Fruit fly (Drosophila melanogaster): ENCODE measurements around the gene Meltrin.

Gene Meltrin

DNA sequence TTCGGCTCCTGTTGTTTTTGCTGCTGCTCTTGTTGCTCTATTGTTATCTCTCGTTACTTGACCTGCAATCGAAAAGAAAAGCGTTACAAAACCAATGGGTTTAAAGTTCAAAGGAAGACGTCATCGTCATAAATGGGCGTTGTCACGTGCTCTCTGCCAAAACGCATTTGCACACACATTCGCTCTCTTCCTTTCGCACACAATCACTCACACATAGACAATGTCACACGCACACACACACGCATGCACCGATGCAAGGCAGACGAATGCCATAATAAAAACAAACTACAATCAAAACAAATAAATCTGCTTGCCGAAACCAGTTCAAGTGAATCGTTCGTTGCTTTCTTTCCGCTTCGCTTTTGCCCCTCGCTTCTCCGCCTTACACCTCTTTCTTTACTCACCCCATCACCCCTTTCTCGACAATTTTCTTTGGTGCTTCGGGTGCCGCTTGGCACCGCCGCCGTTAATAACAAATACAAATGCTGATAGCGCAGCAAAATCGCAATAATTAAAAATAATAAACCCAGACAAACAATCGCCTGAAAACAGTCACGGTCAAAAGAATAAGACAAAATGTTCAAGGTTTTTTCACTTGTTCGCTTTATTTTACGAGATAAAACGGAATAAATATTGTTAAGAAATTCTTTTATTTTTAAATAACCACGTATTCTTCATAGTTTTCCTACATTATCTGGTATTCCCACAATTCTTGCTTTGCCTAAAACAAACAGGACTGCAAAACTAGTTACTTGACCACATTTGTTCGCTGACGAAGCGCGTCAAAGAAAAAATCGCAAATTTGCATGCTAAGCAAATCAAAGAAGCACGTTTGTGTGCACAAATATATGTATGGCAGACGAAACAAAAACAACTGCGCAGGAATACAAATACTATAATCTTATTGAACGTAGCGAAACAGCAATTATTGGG lies 47.5 kb downstream of the Meltrin start (continued):
- TF ChIP-seq Doc2 (GFP tag; IDR thresholded peaks at IDR 0.05) (no peak), CG1233 (GFP tag; optimal IDR thresholded peaks at IDR 0.05) (no peak), Ada2b (GFP tag; IDR thresholded peaks at IDR 0.05) (no peak), crc (GFP tag; optimal IDR thresholded peaks at IDR 0.05) (peak; percentile 13), CG3726 (GFP tag; IDR thresholded peaks at IDR 0.05) (no peak), CG15696 (tag; optimal IDR thresholded peaks at IDR 0.05) (no peak), Optix (GFP tag; IDR thresholded peaks at IDR 0.05) (no peak), CHES-1-like (GFP tag; optimal IDR thresholded peaks at IDR 0.05) (no peak), CG11398 (GFP tag; optimal IDR thresholded peaks at IDR 0.05) (no peak), cas (GFP tag; IDR thresholded peaks at IDR 0.05) (no peak), slou (GFP tag; optimal IDR thresholded peaks at IDR 0.05) (no peak), odd (GFP tag; optimal IDR thresholded peaks at IDR 0.05) (no peak), CG10366 (GFP tag; IDR thresholded peaks at IDR 0.05) (no peak), CG17359 (tag; optimal IDR thresholded peaks at IDR 0.05) (peak; percentile 24), CG10543 (GFP tag; optimal IDR thresholded peaks at IDR 0.05) (no peak), Tbp (GFP tag; optimal IDR thresholded peaks at IDR 0.05) (no peak), CG17361 (GFP tag; IDR thresholded peaks at IDR 0.05) (no peak; the same call in 2 of the 3 replicates), yki (optimal IDR thresholded peaks at IDR 0.05) (no peak), Lhr (GFP tag; optimal IDR thresholded peaks at IDR 0.05) (no peak), CG14441 (GFP tag; IDR thresholded peaks at IDR 0.05) (no peak), CG42726 (GFP tag; IDR thresholded peaks at IDR 0.05; ENCODE audit: partially characterized antibody) (no peak), hb (GFP tag; IDR thresholded peaks at IDR 0.05; ENCODE audit: partially characterized antibody) (no peak), zfh2 (GFP tag; optimal IDR thresholded peaks at IDR 0.05) (no peak), dan (GFP tag; IDR thresholded peaks at IDR 0.05) (no peak), Myb (GFP tag; optimal IDR thresholded peaks at IDR 0.05) (no peak), Trl (optimal IDR thresholded peaks at IDR 0.05) (no peak), Trl (GFP tag; optimal IDR thresholded peaks at IDR 0.05) (no peak), B-H1 (GFP tag; IDR thresholded peaks at IDR 0.05) (no peak), CG13123 (GFP tag; optimal IDR thresholded peaks at IDR 0.05) (no peak), dati (GFP tag; IDR thresholded peaks at IDR 0.05) (no peak), mirr (GFP tag; optimal IDR thresholded peaks at IDR 0.05) (no peak), bbx (GFP tag; IDR thresholded peaks at IDR 0.05; ENCODE audit: partially characterized antibody) (no peak), NK7.1 (GFP tag; optimal IDR thresholded peaks at IDR 0.05) (no peak), Ets65A (GFP tag) (peak; percentile 83), NFAT (GFP tag; IDR thresholded peaks at IDR 0.05) (no peak), Ssrp (tag; optimal IDR thresholded peaks at IDR 0.05) (peak; percentile 22), CTCF (GFP tag; optimal IDR thresholded peaks at IDR 0.05) (no peak), CG17385 (GFP tag; optimal IDR thresholded peaks at IDR 0.05) (no peak), bcd (GFP tag; optimal IDR thresholded peaks at IDR 0.05) (peak; percentile 19), ro (GFP tag; IDR thresholded peaks at IDR 0.05) (no peak), Kr (GFP tag; optimal IDR thresholded peaks at IDR 0.05) (peak; percentile 37), cwo (GFP tag; optimal IDR thresholded peaks at IDR 0.05) (no peak), CG18262 (tag; optimal IDR thresholded peaks at IDR 0.05) (peak; percentile 43), HLHmδ (GFP tag; optimal IDR thresholded peaks at IDR 0.05) (no peak), ap (GFP tag; IDR thresholded peaks at IDR 0.05) (no peak), CG11723 (GFP tag; optimal IDR thresholded peaks at IDR 0.05) (no peak), Med (GFP tag) (peak; percentile 62), D19B (GFP tag; optimal IDR thresholded peaks at IDR 0.05) (no peak), klu (GFP tag; IDR thresholded peaks at IDR 0.05) (no peak), CG11560 (tag; IDR thresholded peaks at IDR 0.05) (no peak), p53 (GFP tag; optimal IDR thresholded peaks at IDR 0.05) (no peak), CG8089 (GFP tag; optimal IDR thresholded peaks at IDR 0.05) (no peak)

Measured in whole organism, embryonic.